Worm (Caenorhabditis elegans) whole organism, midembryonic: Measurements from ENCODE around the gene mrps-25.

Source experiments
- cog-1 ChIP-seq: sonication (generic microtip); optimal IDR thresholded peaks from 2 replicates; lab custom pipeline; 2016; ENCODE audit warnings: missing genetic modification characterization, missing compliant biosample characterization
- flt-1 ChIP-seq: fragments of 200-800 bp; sonication (Bioruptor generic); IDR thresholded peaks from 2 replicates; pipeline ENCODE4 v1.3.6; 2022; ENCODE audit warnings: missing genetic modification characterization, missing compliant biosample characterization
- klf-2 ChIP-seq: fragments of 200-800 bp; sonication (Bioruptor generic); conservative IDR thresholded peaks from 2 replicates; pipeline ENCODE4 v1.3.6; 2022; ENCODE audit warnings: missing genetic modification reagents, missing genetic modification characterization, missing compliant biosample characterization

DNA sequence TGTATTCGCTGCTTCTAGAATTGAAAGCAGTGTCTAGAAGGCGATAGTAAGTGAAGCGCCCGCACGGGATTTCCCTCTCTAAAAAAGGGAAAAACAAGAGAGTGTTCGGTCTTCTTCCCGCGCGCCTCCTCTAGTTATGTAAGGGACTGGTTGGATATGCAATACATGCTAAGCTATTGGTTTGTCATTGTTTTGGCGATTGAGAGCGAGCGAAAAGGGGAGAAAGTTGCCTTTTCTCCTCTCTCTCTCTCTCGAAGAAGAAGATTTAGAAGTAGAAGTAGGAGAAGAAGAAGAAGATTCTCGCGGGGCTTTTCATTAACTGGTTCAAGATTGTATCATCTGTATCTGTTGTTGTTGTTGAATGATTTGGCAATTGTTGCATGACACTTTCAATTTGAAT is 17.4 kb downstream of the mrps-25 start:
- TF ChIP-seq flt-1 (GFP tag; lab: Robert Waterston, UW) = no peak
- TF ChIP-seq cog-1 = no peak
- TF ChIP-seq klf-2 (GFP tag; lab: Robert Waterston, UW) = no peak
